Worm (Caenorhabditis elegans) whole organism, L1 larva: ENCODE data around the gene Y39B6A.29.

Experiments
- ceh-8 ChIP-seq: fragments of 200-800 bp; sonication (Bioruptor generic); optimal IDR thresholded peaks from 2 replicates; lab custom pipeline; 2018; ENCODE audit warnings: mild to moderate bottlenecking, missing genetic modification characterization, moderate library complexity, missing compliant biosample characterization
- dsc-1 ChIP-seq: sonication (generic microtip); optimal IDR thresholded peaks from 2 replicates; lab custom pipeline; 2016; ENCODE audit warnings: mild to moderate bottlenecking, missing genetic modification characterization, missing compliant biosample characterization

- TF ChIP-seq ceh-8 (GFP tag; lab: Kevin White, UChicago): no peak
- no peak for TF ChIP-seq dsc-1 (tag; lab: Kevin White, UChicago)
Observed at ce11 chrV:18993017-18993416, 31.6 kb downstream of the Y39B6A.29 start.
